Worm (Caenorhabditis elegans) whole organism, late embryonic: ENCODE measurements around the gene gst-5.

ENCODE experiments used
- F13H6.1 ChIP-seq: sonication (generic microtip); optimal IDR thresholded peaks from 2 replicates; lab custom pipeline; 2016; ENCODE audit warnings: missing genetic modification characterization, missing compliant biosample characterization
- K02D7.2 ChIP-seq: sonication (generic microtip); optimal IDR thresholded peaks from 2 replicates; lab custom pipeline; 2017; ENCODE audit warnings: mild to moderate bottlenecking, missing genetic modification characterization, missing compliant biosample characterization
- K09A11.1 ChIP-seq: sonication (generic microtip); optimal IDR thresholded peaks from 2 replicates; lab custom pipeline; 2017; ENCODE audit warnings: antibody characterized with exemption, mild to moderate bottlenecking, missing genetic modification characterization, missing compliant biosample characterization; ENCODE audit not compliant: insufficient read depth
- T23F11.4 ChIP-seq: fragments of 200-800 bp; sonication (Bioruptor generic); optimal IDR thresholded peaks from 2 replicates; lab custom pipeline; 2018; ENCODE audit warnings: mild to moderate bottlenecking, missing genetic modification characterization, missing compliant biosample characterization
- Y22D7AL.16 ChIP-seq: sonication (generic microtip); optimal IDR thresholded peaks from 2 replicates; lab custom pipeline; 2016; ENCODE audit warnings: missing genetic modification characterization, missing compliant biosample characterization
- ceh-14 ChIP-seq: sonication (generic microtip); optimal IDR thresholded peaks from 2 replicates; lab custom pipeline; 2016; ENCODE audit warnings: missing genotype, missing genetic modification characterization, missing compliant biosample characterization
- ceh-18 ChIP-seq: sonication (generic microtip); optimal IDR thresholded peaks from 2 replicates; lab custom pipeline; 2016; ENCODE audit warnings: missing genetic modification characterization, missing compliant biosample characterization
- ceh-2 ChIP-seq: sonication (generic microtip); optimal IDR thresholded peaks from 2 replicates; lab custom pipeline; 2016; ENCODE audit warnings: missing genotype, missing genetic modification characterization, missing compliant biosample characterization
- ceh-22 ChIP-seq: sonication (generic microtip); optimal IDR thresholded peaks from 2 replicates; lab custom pipeline; 2017; ENCODE audit warnings: missing biosample characterization, missing genetic modification characterization
- ceh-24 ChIP-seq: sonication (generic microtip); optimal IDR thresholded peaks from 2 replicates; lab custom pipeline; 2016; ENCODE audit warnings: mild to moderate bottlenecking, missing genetic modification characterization, missing compliant biosample characterization
- ceh-31 ChIP-seq: sonication (generic microtip); optimal IDR thresholded peaks from 2 replicates; lab custom pipeline; 2016; ENCODE audit warnings: missing genetic modification characterization, missing compliant biosample characterization
- ceh-34 ChIP-seq: sonication (generic microtip); optimal IDR thresholded peaks from 2 replicates; lab custom pipeline; 2016; ENCODE audit warnings: mild to moderate bottlenecking, missing genetic modification characterization, missing compliant biosample characterization
- ceh-45 ChIP-seq: fragments of 200-800 bp; sonication (Bioruptor generic); IDR thresholded peaks from 2 replicates; pipeline ENCODE4 v1.3.6; 2022; ENCODE audit warnings: missing genetic modification reagents, missing genetic modification characterization, missing compliant biosample characterization
- ceh-48 ChIP-seq: sonication (generic microtip); optimal IDR thresholded peaks from 2 replicates; lab custom pipeline; 2016; ENCODE audit warnings: missing genetic modification characterization, inconsistent platforms, missing compliant biosample characterization
- ceh-6 ChIP-seq: fragments of 200-800 bp; sonication (Bioruptor generic); optimal IDR thresholded peaks from 2 replicates; lab custom pipeline; 2018; ENCODE audit warnings: mild to moderate bottlenecking, missing genetic modification characterization, missing compliant biosample characterization
- ceh-9 ChIP-seq: sonication (generic microtip); optimal IDR thresholded peaks from 2 replicates; lab custom pipeline; 2016; ENCODE audit warnings: mild to moderate bottlenecking, missing genetic modification characterization, inconsistent platforms, missing compliant biosample characterization
- che-1 ChIP-seq: sonication (generic microtip); optimal IDR thresholded peaks from 2 replicates; lab custom pipeline; 2016; ENCODE audit warnings: mild to moderate bottlenecking, missing genetic modification characterization, missing compliant biosample characterization
- elt-2 ChIP-seq: sonication (generic microtip); optimal IDR thresholded peaks from 2 replicates; lab custom pipeline; 2016; ENCODE audit warnings: missing genetic modification reagents, missing genetic modification characterization, missing compliant biosample characterization
- elt-4 ChIP-seq: sonication (generic microtip); optimal IDR thresholded peaks from 2 replicates; lab custom pipeline; 2016; ENCODE audit warnings: missing genetic modification characterization, missing compliant biosample characterization
- eyg-1 ChIP-seq: sonication (generic microtip); optimal IDR thresholded peaks from 2 replicates; lab custom pipeline; 2016; ENCODE audit warnings: missing genotype, missing genetic modification characterization, missing compliant biosample characterization
- fkh-10 ChIP-seq: fragments of 150-350 bp; optimal IDR thresholded peaks from 2 replicates; lab custom pipeline; 2014; ENCODE audit warnings: missing biosample characterization, missing genetic modification reagents, missing genetic modification characterization
- fkh-6 ChIP-seq: sonication (generic microtip); optimal IDR thresholded peaks from 2 replicates; lab custom pipeline; 2016; ENCODE audit warnings: missing genetic modification characterization, missing compliant biosample characterization
- hlh-15 ChIP-seq: sonication (generic microtip); optimal IDR thresholded peaks from 2 replicates; lab custom pipeline; 2016; ENCODE audit warnings: missing genetic modification characterization, missing compliant biosample characterization
- hlh-6 ChIP-seq: sonication (generic microtip); optimal IDR thresholded peaks from 2 replicates; lab custom pipeline; 2016; ENCODE audit warnings: missing genotype, missing genetic modification characterization, missing compliant biosample characterization
- madf-2 ChIP-seq: sonication (generic microtip); optimal IDR thresholded peaks from 2 replicates; lab custom pipeline; 2017; ENCODE audit warnings: missing genetic modification characterization, missing compliant biosample characterization
- nhr-11 ChIP-seq: fragments of 150-350 bp; optimal IDR thresholded peaks from 2 replicates; lab custom pipeline; 2014; ENCODE audit warnings: missing biosample characterization, missing genetic modification characterization
- npax-4 ChIP-seq: sonication (generic microtip); optimal IDR thresholded peaks from 2 replicates; lab custom pipeline; 2016; ENCODE audit warnings: missing genetic modification characterization, missing compliant biosample characterization
- odd-2 ChIP-seq: sonication (generic microtip); optimal IDR thresholded peaks from 2 replicates; lab custom pipeline; 2017; ENCODE audit warnings: antibody characterized with exemption, mild to moderate bottlenecking, missing genetic modification characterization, missing compliant biosample characterization
- pat-9 ChIP-seq: fragments of 200-800 bp; sonication (Bioruptor generic); optimal IDR thresholded peaks from 2 replicates; lab custom pipeline; 2018; ENCODE audit warnings: mild to moderate bottlenecking, missing genetic modification characterization, moderate library complexity, missing compliant biosample characterization
- pax-1 ChIP-seq: fragments of 150-350 bp; optimal IDR thresholded peaks from 2 replicates; lab custom pipeline; 2014; ENCODE audit warnings: missing biosample characterization, missing genetic modification characterization
- pha-2 ChIP-seq: sonication (generic microtip); optimal IDR thresholded peaks from 2 replicates; lab custom pipeline; 2017; ENCODE audit warnings: mild to moderate bottlenecking, missing genetic modification characterization, missing compliant biosample characterization
- pha-4 ChIP-seq: fragments of 150-350 bp; optimal IDR thresholded peaks from 2 replicates; lab custom pipeline; 2018; ENCODE audit warnings: missing biosample characterization, missing genetic modification reagents, missing genetic modification characterization
- pros-1 ChIP-seq: fragments of 150-350 bp; optimal IDR thresholded peaks from 2 replicates; lab custom pipeline; 2014; ENCODE audit warnings: missing biosample characterization, missing genetic modification reagents, missing genetic modification characterization
- tbx-7 ChIP-seq: sonication (generic microtip); optimal IDR thresholded peaks from 2 replicates; lab custom pipeline; 2016; ENCODE audit warnings: missing genotype, missing genetic modification characterization, missing compliant biosample characterization
- unc-3 ChIP-seq, 2 experiments: fragments of 200-800 bp in 1 of 2; sonication (Bioruptor generic) in 1 of 2; sonication (generic microtip) in 1 of 2; conservative IDR thresholded peaks in 1 of 2; optimal IDR thresholded peaks in 1 of 2; 2 replicates each; pipeline versions ENCODE4 v1.3.6 to Lab custom; 2016 to 2022; ENCODE audit warnings: missing compliant biosample characterization in 2 of 2, missing genetic modification characterization in 2 of 2, missing genetic modification reagents in 1 of 2
- unc-55 ChIP-seq: sonication (generic microtip); optimal IDR thresholded peaks from 2 replicates; lab custom pipeline; 2017; ENCODE audit warnings: missing biosample characterization, missing genetic modification reagents, missing genetic modification characterization
- unc-86 ChIP-seq: sonication (generic microtip); optimal IDR thresholded peaks from 2 replicates; lab custom pipeline; 2016; ENCODE audit warnings: missing genetic modification characterization, missing compliant biosample characterization
- zip-5 ChIP-seq: sonication (generic microtip); optimal IDR thresholded peaks from 2 replicates; lab custom pipeline; 2016; ENCODE audit warnings: missing genetic modification characterization, missing compliant biosample characterization
- ztf-16 ChIP-seq: sonication (generic microtip); optimal IDR thresholded peaks from 2 replicates; lab custom pipeline; 2017; ENCODE audit warnings: missing genetic modification characterization, missing compliant biosample characterization

Gene gst-5

DNA sequence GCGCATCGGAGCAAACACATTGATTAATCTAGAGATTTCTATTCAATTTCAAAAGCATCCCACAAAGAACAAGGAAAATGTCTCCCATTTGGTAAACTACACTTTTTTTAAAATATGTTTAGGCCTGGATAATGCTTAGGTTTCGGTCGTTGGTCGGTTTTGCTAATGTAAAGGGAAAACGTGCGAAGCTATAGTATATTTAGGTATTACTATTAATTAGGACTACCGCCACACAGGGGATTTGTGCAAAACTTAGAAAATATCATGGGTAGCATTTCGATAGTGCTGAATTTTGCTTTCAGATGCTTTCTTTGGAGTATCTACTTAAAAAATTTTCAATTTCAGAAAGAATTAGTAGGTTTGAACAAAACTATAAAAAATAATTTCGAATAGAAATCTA, 37.2 kb upstream of the gst-5 start:
- no peak for TF ChIP-seq ceh-6 (GFP tag; lab: Kevin White, UChicago)
- TF ChIP-seq ceh-14 (tag; lab: Kevin White, UChicago) = no peak
- TF ChIP-seq npax-4 = no peak
- TF ChIP-seq hlh-15 (tag; lab: Kevin White, UChicago) = no peak
- no peak for TF ChIP-seq eyg-1 (tag; lab: Kevin White, UChicago)
- no peak for TF ChIP-seq zip-5 (tag; lab: Kevin White, UChicago)

DNA sequence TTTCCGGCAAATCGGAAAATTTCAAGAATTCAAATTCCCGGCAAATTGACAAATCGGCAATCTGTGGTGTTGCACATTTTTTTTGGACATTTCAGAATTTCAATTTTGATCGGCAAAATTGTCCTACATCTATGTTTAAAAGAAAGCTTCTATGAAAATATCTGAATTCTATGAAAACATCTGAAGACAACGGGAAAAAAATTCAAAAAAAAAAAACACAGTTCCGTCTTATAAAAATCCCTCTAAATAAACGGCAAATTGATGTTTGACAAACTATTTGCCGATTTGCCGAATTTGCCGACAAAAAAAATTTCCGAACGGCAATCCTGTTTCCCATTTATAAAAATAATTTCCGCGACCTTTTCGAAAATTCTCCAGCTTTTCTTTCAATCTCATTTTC, 35.8 kb upstream of the gst-5 start, which contains the start of gene F44F4.15:
F44F4.15 (plus strand) TSS at position 301 of the 400 bp plus-strand sequence.
- TF ChIP-seq pax-1 (tag; lab: Kevin White, UChicago) (no peak), K09A11.1 (no peak), F13H6.1 (tag; lab: Kevin White, UChicago) (no peak), unc-86 (tag; lab: Kevin White, UChicago) (no peak), ceh-24 (tag; lab: Kevin White, UChicago) (no peak), fkh-10 (GFP tag; lab: Kevin White, UChicago) (no peak), unc-3 (GFP tag; conservative IDR thresholded peaks at IDR 0.05; lab: Robert Waterston, UW) (no peak), unc-3 (tag; optimal IDR thresholded peaks at IDR 0.05; lab: Kevin White, UChicago) (no peak), pha-2 (no peak), K02D7.2 (tag; lab: Kevin White, UChicago) (no peak), ztf-16 (tag; lab: Kevin White, UChicago) (no peak), fkh-6 (no peak), hlh-6 (tag; lab: Kevin White, UChicago) (no peak), che-1 (tag; lab: Kevin White, UChicago) (no peak), ceh-2 (tag; lab: Kevin White, UChicago) (no peak)

DNA sequence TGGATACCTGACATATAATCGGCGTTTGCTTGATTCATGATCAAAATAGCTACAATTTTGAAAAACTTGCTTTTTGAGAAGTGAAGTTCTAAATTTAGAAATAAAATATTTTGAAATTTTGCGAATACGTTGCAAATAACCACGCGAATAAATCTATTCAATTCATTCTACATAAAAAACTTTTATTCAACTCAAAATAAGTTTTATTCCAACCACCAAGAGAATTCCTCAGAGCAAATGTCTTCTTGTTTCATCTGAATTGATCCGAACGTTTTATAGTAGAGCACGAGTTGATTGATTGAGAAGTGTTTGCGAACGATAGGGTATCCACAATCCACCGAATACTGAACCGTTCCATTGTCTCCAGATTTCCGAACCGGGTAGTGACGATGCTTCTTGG, 34.4 kb upstream of the gst-5 start, which contains the start of gene F44F4.9:
F44F4.9 (minus strand) TSS at position 101 of the 400 bp plus-strand sequence.
- TF ChIP-seq elt-2 (tag; lab: Kevin White, UChicago) (no peak), ceh-9 (tag; lab: Kevin White, UChicago) (no peak), Y22D7AL.16 (tag; lab: Kevin White, UChicago) (no peak), zip-5 (tag; lab: Kevin White, UChicago) (no peak), T23F11.4 (GFP tag; lab: Kevin White, UChicago) (no peak), ceh-24 (tag; lab: Kevin White, UChicago) (no peak)

DNA sequence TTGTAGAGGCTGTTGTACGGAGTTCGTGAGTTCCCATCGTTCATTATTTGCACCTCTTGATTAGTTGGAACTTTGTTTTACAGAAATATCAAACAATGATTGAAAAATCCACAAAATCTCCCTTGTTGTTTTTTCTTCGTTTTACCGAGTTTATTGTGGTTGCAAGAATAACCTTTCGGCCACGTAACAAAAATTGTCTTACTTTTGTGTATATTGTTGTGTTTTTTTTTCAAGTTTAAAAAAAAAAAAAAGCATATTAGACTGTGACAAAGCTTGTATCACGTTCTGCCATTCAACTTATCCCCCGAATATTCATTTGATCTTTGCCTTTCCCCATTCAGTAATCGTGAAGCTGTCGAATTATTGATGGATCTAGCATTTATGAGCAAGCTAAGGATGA, 33.0 kb upstream of the gst-5 start, which contains the start of gene F44F4.10:
F44F4.10 (minus strand) TSS at position 101 of the 400 bp plus-strand sequence.
- TF ChIP-seq ceh-45 (GFP tag; lab: Robert Waterston, UW) (no peak), K09A11.1 (no peak), elt-4 (tag; lab: Kevin White, UChicago) (no peak), ceh-34 (no peak), nhr-11 (tag; lab: Kevin White, UChicago) (no peak), hlh-15 (tag; lab: Kevin White, UChicago) (no peak), npax-4 (no peak), pros-1 (tag; lab: Kevin White, UChicago) (no peak), ceh-22 (tag; lab: Kevin White, UChicago) (no peak), ceh-31 (tag; lab: Kevin White, UChicago) (no peak)

DNA sequence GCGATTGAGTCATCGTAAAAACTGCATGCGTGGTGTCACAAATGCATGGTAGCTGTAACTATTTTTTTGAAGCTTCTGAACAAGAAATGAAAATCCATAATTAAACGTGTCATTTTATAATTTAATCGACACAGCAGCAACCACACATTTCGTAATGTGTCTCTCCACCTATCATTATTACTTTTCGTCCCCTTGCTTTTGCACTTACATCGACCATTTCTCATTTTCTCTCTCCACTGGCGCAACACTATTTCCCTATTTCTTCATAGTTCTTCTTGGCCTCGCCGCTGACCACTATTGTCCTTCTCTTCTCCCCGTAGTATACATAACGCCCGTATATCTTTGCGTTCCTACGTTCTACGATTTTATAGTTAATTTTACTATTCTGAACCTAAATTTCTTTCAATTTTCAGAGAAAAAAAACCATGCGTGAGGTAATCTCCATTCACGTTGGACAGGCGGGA, 31.8 kb upstream of the gst-5 start, which contains the start of gene tba-4:
tba-4 (plus strand) TSS at position 414 of the 464 bp plus-strand sequence.
- TF ChIP-seq tbx-7 (tag; lab: Kevin White, UChicago) (no peak), ceh-34 (no peak), pat-9 (tag; lab: Kevin White, UChicago) (no peak), elt-4 (tag; lab: Kevin White, UChicago) (no peak), pros-1 (tag; lab: Kevin White, UChicago) (no peak), unc-55 (GFP tag; lab: Kevin White, UChicago) (no peak), ceh-48 (tag; lab: Kevin White, UChicago) (no peak), pha-4 (tag; lab: Kevin White, UChicago) (no peak), madf-2 (tag; lab: Kevin White, UChicago) (no peak), ceh-6 (GFP tag; lab: Kevin White, UChicago) (no peak), odd-2 (tag; lab: Kevin White, UChicago) (no peak), K02D7.2 (tag; lab: Kevin White, UChicago) (no peak), ceh-18 (no peak)
- TF ChIP-seq, all 69 proteins: peak for 0
